Worm (Caenorhabditis elegans): Measurements from ENCODE around the gene R02C2.7.
"Not testable (repeated sequence)": the region's sequence is repeated elsewhere in the genome, so short reads cannot be mapped to it uniquely, and the experiment has no call there.

R02C2.7 gene

DNA sequence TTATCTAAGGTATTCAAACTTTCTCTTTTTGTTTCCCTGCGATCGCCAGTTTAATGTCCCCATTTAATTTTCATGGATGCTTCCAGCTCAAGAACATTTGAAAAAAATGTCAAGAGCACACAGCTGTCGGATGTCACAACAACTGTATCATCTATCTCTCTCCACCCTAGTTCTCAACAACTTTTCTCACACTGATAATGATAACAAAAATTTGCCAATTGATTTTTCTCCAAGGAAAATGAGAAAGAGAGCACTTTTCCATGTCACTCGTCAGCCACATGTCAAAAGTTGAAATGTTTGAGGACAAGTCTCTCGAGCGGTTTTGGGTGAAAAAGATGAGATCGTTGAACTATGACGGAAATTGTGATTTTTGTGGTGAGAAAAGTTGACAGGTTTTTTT lies 38.7 kb upstream of the R02C2.7 start:
- TF ChIP-seq ceh-45 (GFP tag; IDR thresholded peaks at IDR 0.05) (no peak), unc-42 (tag; optimal IDR thresholded peaks at IDR 0.05) (no peak), ceh-18 (tag; optimal IDR thresholded peaks at IDR 0.05) (peak; percentile 66), unc-55 (GFP tag; optimal IDR thresholded peaks at IDR 0.05) (peak; percentile 70)

DNA sequence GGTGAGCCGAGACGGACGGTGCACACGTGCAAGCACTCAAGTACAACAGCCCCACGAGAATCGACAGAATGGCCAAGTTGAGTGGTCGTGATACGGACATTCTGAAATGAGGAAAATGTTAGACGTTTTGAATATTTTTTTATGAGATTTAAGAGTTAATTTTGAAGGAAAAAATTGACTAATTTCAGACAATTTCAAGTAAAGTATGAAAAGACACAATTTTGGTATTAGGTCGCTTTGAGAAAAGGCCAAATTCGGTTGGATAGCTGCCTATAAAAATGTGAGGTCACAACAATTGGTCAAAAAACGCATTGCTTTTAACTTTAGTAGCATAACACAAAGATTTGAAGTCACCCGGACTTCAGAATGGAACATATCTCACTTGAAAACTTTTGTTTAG lies 30.4 kb upstream of the R02C2.7 start, which contains the start of gene nlp-70:
nlp-70 (minus strand) TSS at position 101 of the 400 bp plus-strand sequence.
- TF ChIP-seq pha-2 (tag; optimal IDR thresholded peaks at IDR 0.05), result no peak
- TF ChIP-seq K09A11.1 (tag; optimal IDR thresholded peaks at IDR 0.05; ENCODE audit: insufficient read depth), result no peak
- TF ChIP-seq nhr-232 (tag; optimal IDR thresholded peaks at IDR 0.05), result no peak
- TF ChIP-seq hlh-15 (tag; optimal IDR thresholded peaks at IDR 0.05), result no peak

DNA sequence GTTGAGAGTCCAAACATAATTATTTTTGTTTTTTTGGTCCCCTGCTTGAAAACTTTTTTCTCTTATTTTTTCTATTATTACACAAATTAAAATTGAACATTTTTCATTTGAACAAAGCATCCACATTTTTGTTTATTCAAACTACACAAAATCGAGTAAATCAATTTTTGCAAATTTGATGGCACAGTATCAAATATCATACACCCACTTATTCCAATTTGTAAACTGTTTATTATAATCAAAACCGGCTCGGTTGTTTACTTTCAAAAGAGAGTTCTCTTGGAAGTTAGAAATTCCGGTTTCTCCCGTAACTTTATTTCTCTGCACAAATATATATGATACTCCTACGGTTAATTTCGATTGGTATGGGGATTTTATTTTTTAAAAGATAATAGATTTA lies 25.6 kb upstream of the R02C2.7 start, which contains the start of gene lgc-26:
lgc-26 (plus strand) TSS at position 301 of the 400 bp plus-strand sequence.
- TF ChIP-seq fkh-6 (tag; optimal IDR thresholded peaks at IDR 0.05), result no peak
- no peak for TF ChIP-seq ttx-3 (tag; optimal IDR thresholded peaks at IDR 0.05)
- no peak for TF ChIP-seq C08G9.2 (tag; optimal IDR thresholded peaks at IDR 0.05)
- TF ChIP-seq pag-3 (tag; optimal IDR thresholded peaks at IDR 0.05; ENCODE audit: borderline replicate concordance), result no peak
- no peak for TF ChIP-seq ceh-48 (tag; optimal IDR thresholded peaks at IDR 0.05)
- no peak for TF ChIP-seq unc-55 (GFP tag; optimal IDR thresholded peaks at IDR 0.05)
- TF ChIP-seq ref-2 (tag; optimal IDR thresholded peaks at IDR 0.05), result no peak
- no peak for TF ChIP-seq ceh-24 (tag; optimal IDR thresholded peaks at IDR 0.05)
- TF ChIP-seq lin-11 (tag; optimal IDR thresholded peaks at IDR 0.05), result no peak
- TF ChIP-seq ceh-45 (GFP tag; IDR thresholded peaks at IDR 0.05), result no peak
- TF ChIP-seq npax-4 (tag; optimal IDR thresholded peaks at IDR 0.05), result no peak
- no peak for TF ChIP-seq mec-3 (tag; optimal IDR thresholded peaks at IDR 0.05; ENCODE audit: borderline replicate concordance)
- no peak for TF ChIP-seq ceh-22 (tag; optimal IDR thresholded peaks at IDR 0.05)
- no peak for TF ChIP-seq tbx-7 (tag; optimal IDR thresholded peaks at IDR 0.05)
- no peak for TF ChIP-seq nhr-232 (tag; optimal IDR thresholded peaks at IDR 0.05)

DNA sequence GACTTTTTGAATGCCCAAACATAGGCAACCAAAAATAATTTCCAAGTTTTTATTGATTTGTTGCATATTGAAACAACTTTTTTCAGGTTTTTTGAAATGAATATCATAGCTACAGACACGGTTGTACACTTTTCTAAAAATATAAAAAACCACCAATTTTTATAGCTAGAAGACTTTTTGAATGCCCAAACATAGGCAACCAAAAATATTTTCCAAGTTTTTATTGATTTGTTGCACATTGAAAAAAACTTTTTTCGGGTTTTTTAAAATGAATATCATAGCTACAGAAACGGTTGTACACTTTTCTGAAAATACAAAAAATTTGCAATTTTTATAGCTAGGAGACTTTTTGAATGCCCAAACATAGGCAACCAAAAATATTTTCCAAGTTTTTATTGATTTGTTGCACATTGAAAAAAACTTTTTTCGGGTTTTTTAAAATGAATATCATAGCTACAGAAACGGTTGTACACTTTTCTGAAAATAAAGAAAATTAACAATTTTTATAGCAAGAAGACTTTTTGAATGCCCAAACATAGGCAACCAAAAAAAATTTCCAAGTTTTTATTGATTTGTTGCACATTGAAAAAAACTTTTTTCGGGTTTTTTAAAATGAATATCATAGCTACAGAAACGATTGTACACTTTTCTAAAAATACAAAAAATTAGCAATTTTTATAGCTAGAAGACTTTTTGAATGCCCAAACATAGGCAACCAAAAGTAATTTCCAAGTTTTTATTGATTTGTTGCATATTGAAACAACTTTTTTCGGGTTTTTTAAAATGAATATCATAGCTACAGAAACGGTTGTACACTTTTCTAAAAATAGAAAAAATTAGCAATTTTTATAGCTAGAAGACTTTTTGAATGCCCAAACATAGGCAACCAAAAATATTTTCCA lies 22.9 kb upstream of the R02C2.7 start:
- TF ChIP-seq elt-2 (tag; optimal IDR thresholded peaks at IDR 0.05) (peak; percentile 31), ttx-3 (tag; optimal IDR thresholded peaks at IDR 0.05) (peak; percentile 67), ceh-48 (tag; optimal IDR thresholded peaks at IDR 0.05) (peak; percentile 92), npax-4 (tag; optimal IDR thresholded peaks at IDR 0.05) (peak; percentile 93), hlh-15 (tag; optimal IDR thresholded peaks at IDR 0.05) (peak; percentile 75), K02D7.2 (tag; optimal IDR thresholded peaks at IDR 0.05) (peak; percentile 97), unc-3 (tag; optimal IDR thresholded peaks at IDR 0.05) (peak; percentile 93), unc-86 (tag; optimal IDR thresholded peaks at IDR 0.05) (peak; percentile 72), ceh-24 (tag; optimal IDR thresholded peaks at IDR 0.05) (peak; percentile 90), gmeb-2 (tag; optimal IDR thresholded peaks at IDR 0.05) (peak; percentile 85), ztf-16 (tag; optimal IDR thresholded peaks at IDR 0.05) (peak; percentile 77), zip-5 (tag; optimal IDR thresholded peaks at IDR 0.05) (peak; percentile 69), pat-9 (tag; optimal IDR thresholded peaks at IDR 0.05) (peak; percentile 69), nhr-11 (tag; optimal IDR thresholded peaks at IDR 0.05) (peak; percentile 59)
- not testable (repeated sequence) for TF ChIP-seq unc-3 (GFP tag; conservative IDR thresholded peaks at IDR 0.05)

DNA sequence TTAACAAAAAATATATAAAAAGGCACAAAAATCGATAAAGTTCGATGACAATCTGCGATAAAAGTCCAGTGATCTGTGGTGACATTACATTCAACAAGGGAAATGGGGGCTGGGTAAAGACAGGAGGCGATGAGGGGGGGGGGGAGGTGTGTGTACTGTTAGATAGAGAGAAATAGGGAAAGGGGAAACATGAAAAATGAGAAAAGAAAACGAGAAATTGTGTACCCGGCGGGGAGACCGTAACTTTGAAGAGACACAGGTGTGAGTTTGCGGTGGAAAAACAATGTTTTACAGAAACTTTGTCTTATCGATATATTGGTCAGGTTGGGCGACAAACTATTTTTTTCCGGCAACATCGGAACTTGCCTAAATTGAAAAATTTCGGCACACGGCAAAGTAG lies 17.9 kb upstream of the R02C2.7 start:
- TF ChIP-seq hlh-8 (tag; optimal IDR thresholded peaks at IDR 0.05) (no peak), gmeb-2 (tag; optimal IDR thresholded peaks at IDR 0.05) (no peak), syd-9 (tag; optimal IDR thresholded peaks at IDR 0.05) (no peak), pat-9 (tag; optimal IDR thresholded peaks at IDR 0.05) (no peak), tbx-7 (tag; optimal IDR thresholded peaks at IDR 0.05) (no peak), ceh-22 (tag; optimal IDR thresholded peaks at IDR 0.05) (no peak), pax-1 (tag; optimal IDR thresholded peaks at IDR 0.05) (no peak), zip-5 (tag; optimal IDR thresholded peaks at IDR 0.05) (no peak), ceh-19 (GFP tag; optimal IDR thresholded peaks at IDR 0.05) (no peak), hlh-15 (tag; optimal IDR thresholded peaks at IDR 0.05) (no peak)
